Worm (Caenorhabditis elegans) whole organism, L1 larva: ENCODE measurements around the gene C16D2.3.

Experiments
- C16A3.4 ChIP-seq: fragments of 150-350 bp; optimal IDR thresholded peaks from 2 replicates; lab custom pipeline; 2014; ENCODE audit warnings: missing biosample characterization, missing genetic modification characterization
- C34B4.2 ChIP-seq: sonication (generic microtip); optimal IDR thresholded peaks from 2 replicates; lab custom pipeline; 2017; ENCODE audit warnings: mild to moderate bottlenecking, missing genetic modification characterization, missing compliant biosample characterization
- Y116A8C.19 ChIP-seq: sonication (generic microtip); optimal IDR thresholded peaks from 2 replicates; lab custom pipeline; 2016; ENCODE audit warnings: missing compliant biosample characterization, missing genetic modification characterization, borderline replicate concordance
- blmp-1 ChIP-seq: fragments of 150-350 bp; optimal IDR thresholded peaks from 2 replicates; lab custom pipeline; 2014; ENCODE audit warnings: missing biosample characterization, missing genetic modification characterization
- ceh-63 ChIP-seq: fragments of 200-800 bp; sonication (Bioruptor generic); optimal IDR thresholded peaks from 2 replicates; lab custom pipeline; 2018; ENCODE audit warnings: mild to moderate bottlenecking, missing genetic modification characterization, missing compliant biosample characterization
- ceh-82 ChIP-seq, 3 experiments: fragments of 150-350 bp in 1 of 3; sonication (generic microtip) in 2 of 3; optimal IDR thresholded peaks; 2 replicates each; lab custom pipeline; 2014 to 2017; ENCODE audit warnings: missing biosample characterization in 3 of 3, missing genetic modification characterization in 3 of 3
- ceh-88 ChIP-seq: fragments of 200-800 bp; sonication (Bioruptor generic); IDR thresholded peaks from 2 replicates; pipeline ENCODE4 v1.3.6; 2022; ENCODE audit warnings: missing genetic modification characterization, missing compliant biosample characterization
- ceh-90 ChIP-seq: sonication (generic microtip); optimal IDR thresholded peaks from 2 replicates; lab custom pipeline; 2016; ENCODE audit warnings: missing genetic modification characterization, missing compliant biosample characterization
- ces-1 ChIP-seq: fragments of 150-350 bp; optimal IDR thresholded peaks from 2 replicates; lab custom pipeline; 2014; ENCODE audit warnings: missing biosample characterization, missing genetic modification reagents, missing genetic modification characterization
- dpl-1 ChIP-seq, 3 experiments: fragments of 150-350 bp in 2 of 3; sonication (generic microtip) in 1 of 3; optimal IDR thresholded peaks; 2 replicates each; lab custom pipeline; 2014 to 2017; ENCODE audit warnings: missing biosample characterization in 3 of 3, missing genetic modification characterization in 3 of 3, missing genetic modification reagents in 3 of 3
- dsc-1 ChIP-seq: sonication (generic microtip); optimal IDR thresholded peaks from 2 replicates; lab custom pipeline; 2016; ENCODE audit warnings: mild to moderate bottlenecking, missing genetic modification characterization, missing compliant biosample characterization
- efl-1 ChIP-seq, 4 experiments: fragments of 150-350 bp; optimal IDR thresholded peaks in 3 of 4; peaks in 1 of 4; 1 replicate in 1 of 4; 2 replicates in 3 of 4; lab custom pipeline; 2014; ENCODE audit warnings: missing biosample characterization in 2 of 4, missing genetic modification characterization in 2 of 4, missing genetic modification reagents in 2 of 4
- efl-3 ChIP-seq: fragments of 200-800 bp; sonication (Bioruptor generic); optimal IDR thresholded peaks from 2 replicates; lab custom pipeline; 2018; ENCODE audit warnings: mild to moderate bottlenecking, missing genetic modification characterization, missing compliant biosample characterization
- fkh-10 ChIP-seq: sonication (generic microtip); optimal IDR thresholded peaks from 2 replicates; lab custom pipeline; 2017; ENCODE audit warnings: missing biosample characterization, missing genetic modification reagents, missing genetic modification characterization
- grh-1 ChIP-seq: fragments of 200-800 bp; sonication (Bioruptor generic); IDR thresholded peaks from 2 replicates; pipeline ENCODE4 v1.3.6; 2022; ENCODE audit warnings: missing genetic modification reagents, missing genetic modification characterization, missing compliant biosample characterization
- irx-1 ChIP-seq: sonication (generic microtip); optimal IDR thresholded peaks from 2 replicates; lab custom pipeline; 2016; ENCODE audit warnings: missing genetic modification characterization, missing compliant biosample characterization
- jun-1 ChIP-seq: fragments of 150-350 bp; optimal IDR thresholded peaks from 2 replicates; lab custom pipeline; 2014; ENCODE audit warnings: missing biosample characterization, missing genetic modification reagents, missing genetic modification characterization
- lin-14 ChIP-seq: fragments of 200-800 bp; sonication (Bioruptor generic); optimal IDR thresholded peaks from 2 replicates; lab custom pipeline; 2018; ENCODE audit warnings: mild to moderate bottlenecking, missing genetic modification characterization, moderate library complexity, missing compliant biosample characterization
- lin-15B ChIP-seq: fragments of 150-350 bp; sonication (generic microtip); optimal IDR thresholded peaks from 3 replicates; lab custom pipeline; 2014; ENCODE audit warnings: missing biosample characterization, missing genetic modification characterization
- lin-35 ChIP-seq, 2 experiments: fragments of 150-350 bp; optimal IDR thresholded peaks; 2 replicates each; lab custom pipeline; 2014; ENCODE audit warnings: missing biosample characterization in 2 of 2, missing genetic modification characterization in 2 of 2, missing genetic modification reagents in 2 of 2
- lin-39 ChIP-seq: fragments of 150-350 bp; optimal IDR thresholded peaks from 2 replicates; lab custom pipeline; 2014; ENCODE audit warnings: missing biosample characterization, missing genetic modification reagents, missing genetic modification characterization
- lsy-2 ChIP-seq, 2 experiments: fragments of 150-350 bp; optimal IDR thresholded peaks; 2 replicates each; lab custom pipeline; 2014; ENCODE audit warnings: missing biosample characterization in 2 of 2, missing genetic modification characterization in 2 of 2
- mab-9 ChIP-seq: fragments of 200-800 bp; sonication (Bioruptor generic); IDR thresholded peaks from 2 replicates; pipeline ENCODE4 v1.3.6; 2022; ENCODE audit warnings: missing genetic modification reagents, missing genetic modification characterization, missing compliant biosample characterization
- mdl-1 ChIP-seq, 2 experiments: fragments of 150-350 bp; optimal IDR thresholded peaks; 2 replicates each; lab custom pipeline; 2014 to 2017; ENCODE audit warnings: missing biosample characterization in 2 of 2, missing genetic modification characterization in 2 of 2, inconsistent platforms in 1 of 2
- mep-1 ChIP-seq: fragments of 150-350 bp; optimal IDR thresholded peaks from 2 replicates; lab custom pipeline; 2014; ENCODE audit warnings: missing biosample characterization, missing genetic modification characterization
- nhr-12 ChIP-seq: sonication (generic microtip); optimal IDR thresholded peaks from 2 replicates; lab custom pipeline; 2017; ENCODE audit warnings: missing biosample characterization, missing genetic modification characterization
- nhr-19 ChIP-seq: fragments of 200-800 bp; sonication (Bioruptor generic); conservative IDR thresholded peaks from 2 replicates; pipeline ENCODE4 v1.3.6; 2022; ENCODE audit warnings: missing genetic modification characterization, missing compliant biosample characterization
- nhr-20 ChIP-seq: sonication (generic microtip); optimal IDR thresholded peaks from 2 replicates; lab custom pipeline; 2016; ENCODE audit warnings: mild to moderate bottlenecking, missing genetic modification characterization, missing compliant biosample characterization
- nhr-28 ChIP-seq: fragments of 150-350 bp; optimal IDR thresholded peaks from 2 replicates; lab custom pipeline; 2014; ENCODE audit warnings: missing biosample characterization, missing genetic modification characterization
- nhr-47 ChIP-seq: sonication (generic microtip); optimal IDR thresholded peaks from 2 replicates; lab custom pipeline; 2016; ENCODE audit warnings: mild to moderate bottlenecking, missing genetic modification characterization, moderate library complexity, missing compliant biosample characterization
- nhr-71 ChIP-seq: sonication (generic microtip); optimal IDR thresholded peaks from 2 replicates; lab custom pipeline; 2016; ENCODE audit warnings: mild to moderate bottlenecking, missing genetic modification characterization, moderate library complexity, missing compliant biosample characterization
- nhr-76 ChIP-seq: sonication (generic microtip); optimal IDR thresholded peaks from 2 replicates; lab custom pipeline; 2017; ENCODE audit warnings: missing biosample characterization, missing genetic modification characterization
- nhr-85 ChIP-seq: sonication (generic microtip); peaks from one replicate; lab custom pipeline; 2016; ENCODE audit warnings: missing genetic modification characterization, inconsistent platforms, missing compliant biosample characterization
- pax-3 ChIP-seq: fragments of 200-800 bp; sonication (Bioruptor generic); optimal IDR thresholded peaks from 2 replicates; lab custom pipeline; 2018; ENCODE audit warnings: mild to moderate bottlenecking, missing genetic modification characterization, moderate library complexity, missing compliant biosample characterization
- pqm-1 ChIP-seq: sonication (generic microtip); optimal IDR thresholded peaks from 3 replicates; lab custom pipeline; 2017; ENCODE audit warnings: missing biosample characterization, missing genetic modification characterization
- rnt-1 ChIP-seq: sonication (generic microtip); optimal IDR thresholded peaks from 2 replicates; lab custom pipeline; 2016; ENCODE audit warnings: mild to moderate bottlenecking, missing genetic modification characterization, moderate library complexity, missing compliant biosample characterization
- skn-1 ChIP-seq: fragments of 150-350 bp; optimal IDR thresholded peaks from 2 replicates; lab custom pipeline; 2014; ENCODE audit warnings: missing biosample characterization, missing genetic modification characterization
- snu-23 ChIP-seq: sonication (generic microtip); optimal IDR thresholded peaks from 2 replicates; lab custom pipeline; 2016; ENCODE audit warnings: missing genetic modification characterization, missing compliant biosample characterization
- tbx-2 ChIP-seq: sonication (generic microtip); optimal IDR thresholded peaks from 2 replicates; lab custom pipeline; 2016; ENCODE audit warnings: missing genetic modification characterization, missing compliant biosample characterization
- unc-98 ChIP-seq: fragments of 200-800 bp; sonication (Bioruptor generic); IDR thresholded peaks from 2 replicates; pipeline ENCODE4 v1.3.6; 2022; ENCODE audit warnings: missing genetic modification characterization, missing compliant biosample characterization
- xbp-1 ChIP-seq: sonication (generic microtip); optimal IDR thresholded peaks from 2 replicates; lab custom pipeline; 2016; ENCODE audit warnings: missing genetic modification characterization, missing compliant biosample characterization

Gene C16D2.3

ce11 chrII:9100798-9101197 lies 37.1 kb upstream of the C16D2.3 start, which contains the start of gene T24H10.5:
T24H10.5 (plus strand) TSS chrII:9101098.
- TF ChIP-seq fkh-10 (GFP tag; lab: Kevin White, UChicago) (no peak), irx-1 (no peak), efl-1 (optimal IDR thresholded peaks at IDR 0.05; lab: Kevin White, UChicago) (no peak), efl-1 (GFP tag; optimal IDR thresholded peaks at IDR 0.05 in 1 of 2; lab: Kevin White, UChicago) (peak in 1 of 2 experiments; percentile 48), lin-14 (GFP tag; lab: Kevin White, UChicago) (no peak), C16A3.4 (no peak), unc-98 (GFP tag; lab: Robert Waterston, UW) (no peak), nhr-76 (tag; lab: Kevin White, UChicago) (no peak)

ce11 chrII:9107095-9107769 lies 30.7 kb upstream of the C16D2.3 start, which contains the start of gene dyrb-1:
dyrb-1 (minus strand) TSS chrII:9107145.
- TF ChIP-seq jun-1 (no peak), ceh-90 (tag; lab: Kevin White, UChicago) (no peak), xbp-1 (tag; lab: Kevin White, UChicago) (no peak), efl-3 (no peak), lin-39 (tag; lab: Kevin White, UChicago) (no peak), lin-14 (GFP tag; lab: Kevin White, UChicago) (peak; percentile 43), rnt-1 (tag; lab: Kevin White, UChicago) (no peak), fkh-10 (GFP tag; lab: Kevin White, UChicago) (peak; percentile 20), ces-1 (GFP tag; lab: Kevin White, UChicago) (peak; percentile 47), Y116A8C.19 (no peak), lin-35 (GFP tag; optimal IDR thresholded peaks at IDR 0.05; lab: Kevin White, UChicago) (no peak), grh-1 (GFP tag; lab: Robert Waterston, UW) (no peak), tbx-2 (tag; lab: Kevin White, UChicago) (no peak)
- TF ChIP-seq, all 84 proteins: peak for 3

- TF ChIP-seq nhr-85 (tag; lab: Kevin White, UChicago) (no peak), nhr-71 (tag; lab: Kevin White, UChicago) (peak; percentile 29), lin-15B (tag; lab: Kevin White, UChicago) (no peak), lin-14 (GFP tag; lab: Kevin White, UChicago) (peak; percentile 4), lsy-2 (tag; optimal IDR thresholded peaks at IDR 0.05; lab: Kevin White, UChicago) (peak; percentile 9 to 65), pqm-1 (no peak), ceh-63 (GFP tag; lab: Kevin White, UChicago) (no peak), efl-1 (optimal IDR thresholded peaks at IDR 0.05; lab: Kevin White, UChicago) (peak; percentile 26 to 85), efl-1 (GFP tag; optimal IDR thresholded peaks at IDR 0.05 in 1 of 2; lab: Kevin White, UChicago) (peak; percentile 88 to 98), mab-9 (GFP tag; lab: Robert Waterston, UW) (no peak), nhr-12 (tag; lab: Kevin White, UChicago) (no peak), rnt-1 (tag; lab: Kevin White, UChicago) (peak; percentile 18), ceh-88 (GFP tag; lab: Robert Waterston, UW) (no peak), ceh-82 (tag; optimal IDR thresholded peaks at IDR 0.05; lab: Kevin White, UChicago) (no peak), snu-23 (GFP tag; lab: Kevin White, UChicago) (peak; percentile 8), skn-1 (tag; lab: Kevin White, UChicago) (peak; percentile 59), irx-1 (no peak), nhr-47 (tag; lab: Kevin White, UChicago) (peak; percentile 5), unc-98 (GFP tag; lab: Robert Waterston, UW) (no peak), mdl-1 (tag; optimal IDR thresholded peaks at IDR 0.05; lab: Kevin White, UChicago) (no peak), pax-3 (tag; lab: Kevin White, UChicago) (no peak), dpl-1 (GFP tag; optimal IDR thresholded peaks at IDR 0.05; lab: Kevin White, UChicago) (peak; percentile 68 to 87 (median 83)), C34B4.2 (no peak), nhr-28 (no peak), dsc-1 (no peak), blmp-1 (tag; lab: Kevin White, UChicago) (peak; percentile 26), mep-1 (tag; lab: Kevin White, UChicago) (peak; percentile 35), nhr-19 (GFP tag; lab: Robert Waterston, UW) (no peak), lin-35 (GFP tag; optimal IDR thresholded peaks at IDR 0.05; lab: Kevin White, UChicago) (peak; percentile 85 to 95), nhr-20 (tag; lab: Kevin White, UChicago) (peak; percentile 42)
- TF ChIP-seq, all 84 proteins: peak for 13
Measured at ce11 chrII:9108443-9108842, 29.5 kb upstream of the C16D2.3 start, which contains the start of gene dnj-23. dnj-23 (minus strand) TSS chrII:9108600.
